Worm (Caenorhabditis elegans) whole organism, young adult: ENCODE results near the gene fcmt-1.
A peak's percentile ranks its signal among the peaks of the same experiment; 100 is the strongest.

Source experiments
- B0261.1 ChIP-seq: sonication (generic microtip); optimal IDR thresholded peaks from 2 replicates; lab custom pipeline; 2016; ENCODE audit warnings: mild to moderate bottlenecking, missing genetic modification characterization, moderate library complexity, missing compliant biosample characterization
- C06A6.2 ChIP-seq: fragments of 200-800 bp; sonication (Bioruptor generic); conservative IDR thresholded peaks from 2 replicates; pipeline ENCODE4 v1.3.6; 2022; ENCODE audit warnings: missing genetic modification characterization, missing compliant biosample characterization
- F49E8.2 ChIP-seq: sonication (generic microtip); optimal IDR thresholded peaks from 3 replicates; lab custom pipeline; 2017; ENCODE audit warnings: missing genetic modification characterization, mild to moderate bottlenecking, missing compliant biosample characterization, antibody characterized with exemption, moderate library complexity; ENCODE audit not compliant: insufficient read depth
- F52B5.7 ChIP-seq: sonication (generic microtip); optimal IDR thresholded peaks from 2 replicates; lab custom pipeline; 2016; ENCODE audit warnings: mild to moderate bottlenecking, missing genetic modification characterization, missing compliant biosample characterization
- K12H6.12 ChIP-seq: fragments of 200-800 bp; sonication (Bioruptor generic); optimal IDR thresholded peaks from 2 replicates; lab custom pipeline; 2018; ENCODE audit warnings: mild to moderate bottlenecking, missing genetic modification characterization, missing compliant biosample characterization
- Y53G8AR.9 ChIP-seq: fragments of 200-800 bp; sonication (Bioruptor generic); conservative IDR thresholded peaks from 2 replicates; pipeline ENCODE4 v1.3.6; 2022; ENCODE audit warnings: missing genetic modification reagents, missing genetic modification characterization, missing compliant biosample characterization
- Y56A3A.18 ChIP-seq: fragments of 200-800 bp; sonication (Bioruptor generic); IDR thresholded peaks from 2 replicates; pipeline ENCODE4 v1.3.6; 2022; ENCODE audit warnings: missing genetic modification reagents, missing genetic modification characterization, missing compliant biosample characterization
- Y79H2A.3 ChIP-seq: fragments of 200-800 bp; sonication (Bioruptor generic); conservative IDR thresholded peaks from 2 replicates; pipeline ENCODE4 v1.3.6; 2022; ENCODE audit warnings: missing genetic modification reagents, missing genetic modification characterization, missing compliant biosample characterization
- aptf-3 ChIP-seq: fragments of 200-800 bp; sonication (Bioruptor generic); IDR thresholded peaks from 2 replicates; pipeline ENCODE4 v1.3.6; 2022; ENCODE audit warnings: missing genetic modification characterization, missing compliant biosample characterization
- atf-7 ChIP-seq: sonication (generic microtip); optimal IDR thresholded peaks from 2 replicates; lab custom pipeline; 2017; ENCODE audit warnings: mild to moderate bottlenecking, missing genetic modification characterization, missing compliant biosample characterization
- athp-1 ChIP-seq: sonication (generic microtip); optimal IDR thresholded peaks from 2 replicates; lab custom pipeline; 2017; ENCODE audit warnings: mild to moderate bottlenecking, missing genetic modification characterization, missing compliant biosample characterization
- attf-6 ChIP-seq: fragments of 200-800 bp; sonication (Bioruptor generic); IDR thresholded peaks from 2 replicates; pipeline ENCODE4 v1.3.6; 2022; ENCODE audit warnings: missing genetic modification reagents, missing genetic modification characterization, missing compliant biosample characterization
- cebp-2 ChIP-seq: fragments of 200-800 bp; sonication (Bioruptor generic); IDR thresholded peaks from 2 replicates; pipeline ENCODE4 v1.3.6; 2022; ENCODE audit warnings: missing genetic modification characterization, missing compliant biosample characterization
- ceh-40 ChIP-seq: fragments of 200-800 bp; sonication (Bioruptor generic); IDR thresholded peaks from 2 replicates; pipeline ENCODE4 v1.3.6; 2022; ENCODE audit warnings: missing genetic modification characterization, missing compliant biosample characterization
- chd-7 ChIP-seq: sonication (generic microtip); optimal IDR thresholded peaks from 2 replicates; lab custom pipeline; 2016; ENCODE audit warnings: mild to moderate bottlenecking, missing genetic modification characterization, moderate library complexity, missing compliant biosample characterization
- die-1 ChIP-seq: sonication (generic microtip); optimal IDR thresholded peaks from 2 replicates; lab custom pipeline; 2016; ENCODE audit warnings: missing genotype, mild to moderate bottlenecking, missing genetic modification characterization, missing compliant biosample characterization
- egl-18 ChIP-seq: fragments of 200-800 bp; sonication (Bioruptor generic); IDR thresholded peaks from 2 replicates; pipeline ENCODE4 v1.3.6; 2022; ENCODE audit warnings: missing genetic modification reagents, missing genetic modification characterization, missing compliant biosample characterization
- egl-44 ChIP-seq: fragments of 200-800 bp; sonication (Bioruptor generic); IDR thresholded peaks from 2 replicates; pipeline ENCODE4 v1.3.6; 2022; ENCODE audit warnings: missing genetic modification reagents, missing genetic modification characterization, missing compliant biosample characterization
- gei-17 ChIP-seq: fragments of 200-800 bp; sonication (Bioruptor generic); optimal IDR thresholded peaks from 2 replicates; lab custom pipeline; 2018; ENCODE audit warnings: mild to moderate bottlenecking, missing genetic modification characterization, missing compliant biosample characterization
- lsy-27 ChIP-seq: sonication (generic microtip); optimal IDR thresholded peaks from 2 replicates; lab custom pipeline; 2017; ENCODE audit warnings: missing genetic modification characterization, mild to moderate bottlenecking, missing compliant biosample characterization, antibody characterized with exemption, missing genotype, borderline replicate concordance; ENCODE audit not compliant: insufficient read depth
- madf-10 ChIP-seq: sonication (generic microtip); optimal IDR thresholded peaks from 2 replicates; lab custom pipeline; 2016; ENCODE audit warnings: mild to moderate bottlenecking, missing genetic modification characterization, missing compliant biosample characterization
- madf-3 ChIP-seq: fragments of 200-800 bp; sonication (Bioruptor generic); IDR thresholded peaks from 2 replicates; pipeline ENCODE4 v1.3.6; 2022; ENCODE audit warnings: missing genetic modification reagents, missing genetic modification characterization, missing compliant biosample characterization
- mxl-1 ChIP-seq: sonication (generic microtip); optimal IDR thresholded peaks from 2 replicates; lab custom pipeline; 2016; ENCODE audit warnings: missing genetic modification characterization, missing compliant biosample characterization
- nfya-1 ChIP-seq: sonication (generic microtip); optimal IDR thresholded peaks from 2 replicates; lab custom pipeline; 2017; ENCODE audit warnings: antibody characterized with exemption, missing compliant biosample characterization, missing genetic modification characterization, borderline replicate concordance; ENCODE audit not compliant: insufficient read depth
- nhr-120 ChIP-seq: fragments of 200-800 bp; sonication (Bioruptor generic); IDR thresholded peaks from 2 replicates; pipeline ENCODE4 v1.3.6; 2022; ENCODE audit warnings: missing genetic modification characterization, missing compliant biosample characterization
- nhr-179 ChIP-seq: sonication (generic microtip); optimal IDR thresholded peaks from 2 replicates; lab custom pipeline; 2016; ENCODE audit warnings: mild to moderate bottlenecking, missing genetic modification characterization, missing compliant biosample characterization
- pha-4 ChIP-seq: fragments of 150-350 bp; sonication (generic microtip); optimal IDR thresholded peaks from 2 replicates; lab custom pipeline; 2014; ENCODE audit warnings: missing biosample characterization, missing genetic modification reagents, missing genetic modification characterization
- rcor-1 ChIP-seq: fragments of 200-800 bp; sonication (Bioruptor generic); IDR thresholded peaks from 2 replicates; pipeline ENCODE4 v1.3.6; 2022; ENCODE audit warnings: missing genetic modification reagents, missing genetic modification characterization, missing compliant biosample characterization
- rec-8 ChIP-seq, 2 experiments: sonication (generic microtip); optimal IDR thresholded peaks; 2 replicates each; lab custom pipeline; 2016; ENCODE audit warnings: mild to moderate bottlenecking in 2 of 2, missing genetic modification characterization in 2 of 2, missing genetic modification reagents in 2 of 2, missing genotype in 2 of 2, missing biosample characterization in 1 of 2, missing compliant biosample characterization in 1 of 2, moderate library complexity in 1 of 2
- rpc-1 ChIP-seq, 2 experiments: fragments of 150-350 bp in 1 of 2; sonication (generic microtip) in 1 of 2; optimal IDR thresholded peaks; 2 replicates each; lab custom pipeline; 2014 to 2018; ENCODE audit warnings: missing biosample characterization in 1 of 2, missing genetic modification characterization in 1 of 2, missing genetic modification reagents in 1 of 2, missing genotype in 1 of 2
- sea-2 ChIP-seq: fragments of 200-800 bp; sonication (Bioruptor generic); IDR thresholded peaks from 2 replicates; pipeline ENCODE4 v1.3.6; 2022; ENCODE audit warnings: missing genetic modification characterization, missing compliant biosample characterization
- snpc-1.1 ChIP-seq: sonication (generic microtip); optimal IDR thresholded peaks from 2 replicates; lab custom pipeline; 2017; ENCODE audit warnings: missing genetic modification characterization, mild to moderate bottlenecking, missing compliant biosample characterization, antibody characterized with exemption, moderate library complexity, missing genotype, missing genetic modification reagents; ENCODE audit not compliant: insufficient read depth
- snpc-4 ChIP-seq, 5 experiments: fragments of 150-350 bp in 1 of 5; sonication (generic microtip) in 4 of 5; optimal IDR thresholded peaks; 2 replicates each; lab custom pipeline; 2014 to 2018; ENCODE audit warnings: missing genetic modification characterization in 5 of 5, missing biosample characterization in 3 of 5, antibody characterized with exemption in 2 of 5, mild to moderate bottlenecking in 2 of 5, missing compliant biosample characterization in 2 of 5, missing genotype in 2 of 5, moderate library complexity in 2 of 5, missing genetic modification reagents in 1 of 5
- tbp1 ChIP-seq: fragments of 200-800 bp; sonication (Bioruptor generic); optimal IDR thresholded peaks from 2 replicates; lab custom pipeline; 2018; ENCODE audit warnings: mild to moderate bottlenecking, missing genetic modification characterization, missing compliant biosample characterization
- tbx-9 ChIP-seq: sonication (generic microtip); optimal IDR thresholded peaks from 2 replicates; lab custom pipeline; 2016; ENCODE audit warnings: borderline replicate concordance, missing genetic modification characterization, inconsistent platforms, missing compliant biosample characterization
- xnd-1 ChIP-seq: sonication (generic microtip); optimal IDR thresholded peaks from 2 replicates; lab custom pipeline; 2016; ENCODE audit warnings: missing genotype, missing genetic modification reagents, missing genetic modification characterization, missing compliant biosample characterization
- zfh-2 ChIP-seq: fragments of 200-800 bp; sonication (Bioruptor generic); conservative IDR thresholded peaks from 2 replicates; pipeline ENCODE4 v1.3.6; 2022; ENCODE audit warnings: missing genetic modification reagents, missing genetic modification characterization, missing compliant biosample characterization
- zim-3 ChIP-seq: sonication (generic microtip); optimal IDR thresholded peaks from 2 replicates; lab custom pipeline; 2017; ENCODE audit warnings: mild to moderate bottlenecking, missing genetic modification characterization, moderate library complexity, missing compliant biosample characterization
- ztf-25 ChIP-seq: fragments of 200-800 bp; sonication (Bioruptor generic); IDR thresholded peaks from 2 replicates; pipeline ENCODE4 v1.3.6; 2022; ENCODE audit warnings: missing genetic modification reagents, missing genetic modification characterization, missing compliant biosample characterization
- ztf-26 ChIP-seq: sonication (generic microtip); optimal IDR thresholded peaks from 2 replicates; lab custom pipeline; 2017; ENCODE audit warnings: missing genetic modification characterization, missing compliant biosample characterization
- ztf-28 ChIP-seq: fragments of 200-800 bp; sonication (Bioruptor generic); IDR thresholded peaks from 2 replicates; pipeline ENCODE4 v1.3.6; 2022; ENCODE audit warnings: missing genetic modification reagents, missing genetic modification characterization, missing compliant biosample characterization

Gene fcmt-1

DNA sequence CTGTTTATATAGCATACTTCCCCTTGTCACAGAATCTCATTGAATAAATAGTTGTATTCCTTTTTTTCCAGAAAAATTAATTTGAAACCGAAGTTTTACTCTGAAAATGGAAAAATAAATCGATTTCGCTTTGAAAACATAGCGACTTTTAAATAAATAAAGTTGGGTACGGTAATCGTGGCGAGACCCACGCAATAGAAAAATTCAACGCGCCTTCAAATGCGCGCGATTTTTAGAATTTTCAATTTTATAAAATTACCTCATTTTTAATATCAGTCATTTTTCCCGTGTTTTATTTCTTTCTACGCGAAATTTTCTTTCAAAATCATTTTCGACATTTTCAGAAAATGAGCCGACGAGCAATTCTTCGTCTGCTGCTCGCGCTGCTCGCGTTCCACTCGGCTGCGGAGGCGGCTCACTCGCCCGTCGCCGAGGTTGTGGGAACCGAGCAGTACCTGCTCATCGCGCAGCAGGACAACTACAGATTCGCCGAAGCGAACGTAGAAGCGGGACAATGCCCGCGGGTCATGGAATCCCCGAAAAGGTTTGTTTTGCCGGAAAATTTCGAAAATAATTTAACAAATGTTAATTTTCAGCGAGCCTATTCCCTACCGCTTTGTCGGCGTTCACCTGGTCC is 17.2 kb upstream of the fcmt-1 start, which contains the start of gene F13D12.5 (continued):
- TF ChIP-seq attf-6 (no peak), B0261.1 (no peak), mxl-1 (tag; lab: Kevin White, UChicago) (no peak), lsy-27 (tag; lab: Kevin White, UChicago) (no peak), K12H6.12 (no peak), nhr-120 (GFP tag; lab: Robert Waterston, UW) (no peak), snpc-4 (GFP tag; optimal IDR thresholded peaks at IDR 0.05; lab: Kevin White, UChicago) (no peak), snpc-4 (tag; optimal IDR thresholded peaks at IDR 0.05; lab: Kevin White, UChicago) (peak in 1 of 4 experiments; percentile 1), madf-3 (peak; percentile 39; the same call in 1 of the 2 replicates), die-1 (tag; lab: Kevin White, UChicago) (no peak), madf-10 (tag; lab: Kevin White, UChicago) (no peak), zim-3 (tag; lab: Kevin White, UChicago) (peak; percentile 44), F49E8.2 (tag; lab: Kevin White, UChicago) (no peak), rec-8 (tag; optimal IDR thresholded peaks at IDR 0.05; lab: Kevin White, UChicago) (no peak), rcor-1 (GFP tag; lab: Robert Waterston, UW) (no peak), cebp-2 (GFP tag; lab: Robert Waterston, UW) (no peak), gei-17 (GFP tag; lab: Kevin White, UChicago) (no peak), nfya-1 (tag; lab: Kevin White, UChicago) (no peak), tbx-9 (tag; lab: Kevin White, UChicago) (no peak), Y53G8AR.9 (no peak), ztf-28 (GFP tag; lab: Robert Waterston, UW) (no peak), ceh-40 (GFP tag; lab: Robert Waterston, UW) (no peak), C06A6.2 (GFP tag; lab: Robert Waterston, UW) (no peak), Y56A3A.18 (GFP tag; lab: Robert Waterston, UW) (0 out of 2 replicates have a peak, but pooled peaks have one; percentile 40), nhr-179 (tag; lab: Kevin White, UChicago) (no peak), tbp1 (peak; percentile 2), snpc-1.1 (peak; percentile 38), egl-44 (no peak), aptf-3 (no peak), pha-4 (no peak), Y79H2A.3 (no peak), egl-18 (GFP tag; lab: Robert Waterston, UW) (no peak), F52B5.7 (tag; lab: Kevin White, UChicago) (no peak), xnd-1 (tag; lab: Kevin White, UChicago) (peak; percentile 82)

DNA sequence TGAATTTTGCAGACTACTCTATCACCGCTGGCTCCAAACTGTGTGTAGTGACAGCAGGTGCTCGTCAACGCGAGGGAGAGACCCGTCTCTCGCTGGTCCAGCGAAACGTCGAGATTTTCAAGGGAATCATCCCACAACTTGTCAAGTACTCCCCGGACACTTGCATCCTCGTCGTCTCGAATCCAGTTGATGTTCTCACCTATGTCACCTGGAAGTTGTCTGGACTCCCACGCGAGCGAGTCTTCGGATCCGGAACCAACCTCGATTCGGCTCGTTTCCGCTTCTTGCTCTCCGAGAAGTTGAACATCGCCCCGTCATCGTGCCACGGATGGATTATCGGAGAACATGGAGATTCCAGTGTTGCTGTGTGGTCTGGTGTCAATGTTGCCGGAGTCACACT is 16.3 kb upstream of the fcmt-1 start:
- TF ChIP-seq ztf-26 (tag; lab: Kevin White, UChicago) (no peak), athp-1 (tag; lab: Kevin White, UChicago) (no peak), chd-7 (tag; lab: Kevin White, UChicago) (peak; percentile 3), atf-7 (tag; lab: Kevin White, UChicago) (no peak), ztf-25 (GFP tag; lab: Robert Waterston, UW) (no peak), zfh-2 (GFP tag; lab: Robert Waterston, UW) (peak; percentile 52; the same call in 1 of the 2 replicates), rpc-1 (optimal IDR thresholded peaks at IDR 0.05; lab: Kevin White, UChicago) (no peak), rpc-1 (tag; optimal IDR thresholded peaks at IDR 0.05; lab: Kevin White, UChicago) (no peak), sea-2 (no peak)
- TF ChIP-seq, all 124 proteins: peak for 2
